Fruit fly (Drosophila melanogaster): ENCODE data around the gene shtd.

DNA sequence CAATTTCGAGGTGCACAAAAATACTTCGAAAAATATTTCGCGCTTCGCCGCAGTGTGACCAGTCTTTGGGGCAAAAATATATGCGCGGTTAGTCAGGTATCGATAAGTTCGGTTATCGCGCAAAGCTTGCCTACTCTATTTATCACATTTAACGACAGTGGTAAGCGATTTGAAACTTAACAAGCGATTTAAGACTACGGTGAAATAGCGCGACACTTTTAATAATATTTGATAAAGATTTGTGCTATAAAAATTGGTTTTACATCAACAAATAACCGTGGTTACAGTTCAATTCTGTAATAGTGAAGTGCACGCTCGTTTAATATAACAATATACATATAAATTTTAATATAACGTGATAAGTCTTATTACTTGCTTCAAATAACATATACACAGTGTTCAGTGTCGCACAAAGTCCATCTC lies 13.1 kb upstream of the shtd start, which contains the start of gene mh:
- no peak for TF ChIP-seq Hr83 (GFP tag; optimal IDR thresholded peaks at IDR 0.05; ENCODE audit: poor library complexity, severe bottlenecking)
- no peak for TF ChIP-seq usp (GFP tag; optimal IDR thresholded peaks at IDR 0.05)
- no peak for TF ChIP-seq CG32264 (GFP tag; optimal IDR thresholded peaks at IDR 0.05)
- TF ChIP-seq tai (GFP tag; optimal IDR thresholded peaks at IDR 0.05) = no peak
- no peak for TF ChIP-seq Myc (optimal IDR thresholded peaks at IDR 0.05)
- no peak for TF ChIP-seq dmrt93B (GFP tag; optimal IDR thresholded peaks at IDR 0.05)
- TF ChIP-seq Abd-B (GFP tag; optimal IDR thresholded peaks at IDR 0.05) = no peak
- TF ChIP-seq CrebA (GFP tag; optimal IDR thresholded peaks at IDR 0.05; ENCODE audit: borderline replicate concordance) = no peak
- no peak for TF ChIP-seq psq (GFP tag; optimal IDR thresholded peaks at IDR 0.05)
- TF ChIP-seq sage (GFP tag; optimal IDR thresholded peaks at IDR 0.05) = no peak
- no peak for TF ChIP-seq Vsx2 (GFP tag; optimal IDR thresholded peaks at IDR 0.05; ENCODE audit: partially characterized antibody)
- TF ChIP-seq fru (GFP tag; optimal IDR thresholded peaks at IDR 0.05) = no peak
- no peak for TF ChIP-seq foxo (GFP tag; optimal IDR thresholded peaks at IDR 0.05)
- no peak for TF ChIP-seq Dfd (GFP tag; optimal IDR thresholded peaks at IDR 0.05)

Measured in whole organism, wandering third instar larva.